Worm (Caenorhabditis elegans) whole organism, L3 larva: ENCODE results near the gene F32D8.1.

Source experiments
- R02D3.7 ChIP-seq: fragments of 150-350 bp; optimal IDR thresholded peaks from 2 replicates; lab custom pipeline; 2014; ENCODE audit warnings: missing biosample characterization, missing genetic modification characterization
- ZK546.5 ChIP-seq: sonication (generic microtip); optimal IDR thresholded peaks from 2 replicates; lab custom pipeline; 2017; ENCODE audit warnings: missing biosample characterization, missing genetic modification characterization
- ama-1 ChIP-seq: fragments of 150-350 bp; optimal IDR thresholded peaks from 2 replicates; lab custom pipeline; 2018
- ceh-16 ChIP-seq: sonication (generic microtip); optimal IDR thresholded peaks from 2 replicates; lab custom pipeline; 2017; ENCODE audit warnings: missing biosample characterization, missing genetic modification characterization
- ceh-28 ChIP-seq: fragments of 150-350 bp; optimal IDR thresholded peaks from 2 replicates; lab custom pipeline; 2014; ENCODE audit warnings: missing biosample characterization, missing genetic modification reagents, missing genetic modification characterization
- ceh-82 ChIP-seq: fragments of 150-350 bp; optimal IDR thresholded peaks from 2 replicates; lab custom pipeline; 2014; ENCODE audit warnings: missing biosample characterization, missing genetic modification characterization
- elt-1 ChIP-seq: fragments of 150-350 bp; optimal IDR thresholded peaks from 2 replicates; lab custom pipeline; 2014; ENCODE audit warnings: missing biosample characterization, missing genetic modification characterization
- elt-2 ChIP-seq: sonication (generic microtip); optimal IDR thresholded peaks from 2 replicates; lab custom pipeline; 2016; ENCODE audit warnings: missing genetic modification reagents, mild to moderate bottlenecking, missing genetic modification characterization, missing compliant biosample characterization
- elt-3 ChIP-seq, 3 experiments: fragments of 150-350 bp in 1 of 3; sonication (generic microtip) in 2 of 3; optimal IDR thresholded peaks; 2 replicates in 2 of 3; 4 replicates in 1 of 3; lab custom pipeline; 2014 to 2017; ENCODE audit warnings: missing biosample characterization in 3 of 3, missing genetic modification characterization in 3 of 3
- fkh-10 ChIP-seq: sonication (generic microtip); optimal IDR thresholded peaks from 2 replicates; lab custom pipeline; 2017; ENCODE audit warnings: missing biosample characterization, missing genetic modification reagents, missing genetic modification characterization
- fkh-2 ChIP-seq: fragments of 150-350 bp; optimal IDR thresholded peaks from 2 replicates; lab custom pipeline; 2014; ENCODE audit warnings: missing biosample characterization, missing genetic modification reagents, missing genetic modification characterization
- hmg-11 ChIP-seq: sonication (generic microtip); optimal IDR thresholded peaks from 2 replicates; lab custom pipeline; 2016; ENCODE audit warnings: missing genetic modification characterization, missing compliant biosample characterization
- lin-15B ChIP-seq: fragments of 150-350 bp; optimal IDR thresholded peaks from 2 replicates; lab custom pipeline; 2014; ENCODE audit warnings: missing biosample characterization, missing genetic modification characterization
- lin-39 ChIP-seq: fragments of 150-350 bp; optimal IDR thresholded peaks from 2 replicates; lab custom pipeline; 2018; ENCODE audit warnings: missing biosample characterization, missing genetic modification reagents, missing genetic modification characterization
- lsy-12 ChIP-seq: sonication (generic microtip); optimal IDR thresholded peaks from 2 replicates; lab custom pipeline; 2016; ENCODE audit warnings: mild to moderate bottlenecking, missing genetic modification characterization, missing compliant biosample characterization
- mdl-1 ChIP-seq: fragments of 150-350 bp; optimal IDR thresholded peaks from 2 replicates; lab custom pipeline; 2014; ENCODE audit warnings: missing biosample characterization, missing genetic modification characterization
- mml-1 ChIP-seq: fragments of 150-350 bp; sonication (generic microtip); optimal IDR thresholded peaks from 3 replicates; lab custom pipeline; 2014; ENCODE audit warnings: missing biosample characterization, missing genetic modification characterization
- nfya-1 ChIP-seq: sonication (generic microtip); optimal IDR thresholded peaks from 2 replicates; lab custom pipeline; 2017; ENCODE audit warnings: missing genetic modification characterization, mild to moderate bottlenecking, missing compliant biosample characterization, antibody characterized with exemption, moderate library complexity; ENCODE audit not compliant: insufficient read depth
- nhr-11 ChIP-seq: fragments of 150-350 bp; optimal IDR thresholded peaks from 2 replicates; lab custom pipeline; 2014; ENCODE audit warnings: missing biosample characterization, missing genetic modification characterization
- nhr-12 ChIP-seq: fragments of 150-350 bp; optimal IDR thresholded peaks from 2 replicates; lab custom pipeline; 2014; ENCODE audit warnings: missing biosample characterization, missing genetic modification characterization
- nhr-23 ChIP-seq: fragments of 150-350 bp; optimal IDR thresholded peaks from 2 replicates; lab custom pipeline; 2014; ENCODE audit warnings: missing biosample characterization, missing genetic modification reagents, missing genetic modification characterization
- nhr-237 ChIP-seq: fragments of 150-350 bp; optimal IDR thresholded peaks from 2 replicates; lab custom pipeline; 2014; ENCODE audit warnings: missing biosample characterization, missing genetic modification characterization
- nhr-25 ChIP-seq: sonication (generic microtip); optimal IDR thresholded peaks from 2 replicates; lab custom pipeline; 2017; ENCODE audit warnings: missing biosample characterization, missing genetic modification characterization
- nhr-28 ChIP-seq: fragments of 150-350 bp; optimal IDR thresholded peaks from 2 replicates; lab custom pipeline; 2014; ENCODE audit warnings: missing biosample characterization, missing genetic modification characterization
- nhr-43 ChIP-seq: sonication (generic microtip); optimal IDR thresholded peaks from 2 replicates; lab custom pipeline; 2016; ENCODE audit warnings: mild to moderate bottlenecking, missing genetic modification characterization, missing compliant biosample characterization; ENCODE audit not compliant: poor library complexity, severe bottlenecking
- nhr-76 ChIP-seq: fragments of 150-350 bp; sonication (generic microtip); optimal IDR thresholded peaks from 5 replicates; lab custom pipeline; 2014; ENCODE audit warnings: missing biosample characterization, missing genetic modification characterization
- pha-4 ChIP-seq: fragments of 150-350 bp; optimal IDR thresholded peaks from 2 replicates; lab custom pipeline; 2014; ENCODE audit warnings: missing biosample characterization, missing genetic modification reagents, missing genetic modification characterization
- pqm-1 ChIP-seq: fragments of 150-350 bp; optimal IDR thresholded peaks from 2 replicates; lab custom pipeline; 2017; ENCODE audit warnings: missing biosample characterization, missing genetic modification characterization, inconsistent platforms
- sea-2 ChIP-seq: fragments of 150-350 bp; sonication (generic microtip); optimal IDR thresholded peaks from 4 replicates; lab custom pipeline; 2014; ENCODE audit warnings: missing biosample characterization, missing genetic modification reagents, missing genetic modification characterization
- skn-1 ChIP-seq: fragments of 150-350 bp; optimal IDR thresholded peaks from 2 replicates; lab custom pipeline; 2014; ENCODE audit warnings: missing biosample characterization, missing genetic modification characterization
- snpc-4 ChIP-seq: fragments of 150-350 bp; optimal IDR thresholded peaks from 2 replicates; lab custom pipeline; 2014; ENCODE audit warnings: missing biosample characterization, missing genetic modification characterization
- tbx-2 ChIP-seq: sonication (generic microtip); optimal IDR thresholded peaks from 2 replicates; lab custom pipeline; 2016; ENCODE audit warnings: mild to moderate bottlenecking, missing genetic modification characterization, missing compliant biosample characterization
- unc-39 ChIP-seq: sonication (generic microtip); optimal IDR thresholded peaks from 4 replicates; lab custom pipeline; 2017; ENCODE audit warnings: missing biosample characterization, missing genetic modification characterization
- unc-62 ChIP-seq: fragments of 150-350 bp; sonication (generic microtip); optimal IDR thresholded peaks from 4 replicates; lab custom pipeline; 2014; ENCODE audit warnings: missing biosample characterization, missing genetic modification reagents, missing genetic modification characterization
- ztf-11 ChIP-seq: fragments of 150-350 bp; optimal IDR thresholded peaks from 2 replicates; lab custom pipeline; 2014; ENCODE audit warnings: missing biosample characterization, missing genetic modification characterization
- ztf-4 ChIP-seq: fragments of 150-350 bp; optimal IDR thresholded peaks from 2 replicates; lab custom pipeline; 2014; ENCODE audit warnings: missing biosample characterization, missing genetic modification characterization

Gene F32D8.1

ce11 chrV:10888153-10888552, 7.5 kb downstream of the F32D8.1 start:
- peak; percentile 23 for TF ChIP-seq nhr-43 (tag; lab: Kevin White, UChicago)
- no peak for TF ChIP-seq mml-1 (tag; lab: Kevin White, UChicago)

ce11 chrV:10889036-10889435, 8.4 kb downstream of the F32D8.1 start, which contains the start of gene F32D8.11:
F32D8.11 (minus strand) TSS chrV:10889136.
- TF ChIP-seq nhr-76 (tag; lab: Kevin White, UChicago), result no peak
- no peak for TF ChIP-seq lsy-12
- no peak for TF ChIP-seq unc-39 (tag; lab: Kevin White, UChicago)
- no peak for TF ChIP-seq R02D3.7 (tag; lab: Kevin White, UChicago)
- no peak for TF ChIP-seq elt-3 (tag; optimal IDR thresholded peaks at IDR 0.05; lab: Kevin White, UChicago)
- TF ChIP-seq ceh-16 (tag; lab: Kevin White, UChicago), result no peak
- no peak for TF ChIP-seq fkh-10 (GFP tag; lab: Kevin White, UChicago)
- TF ChIP-seq nhr-23 (tag; lab: Kevin White, UChicago), result no peak
- no peak for TF ChIP-seq lin-39 (tag; lab: Kevin White, UChicago)
- no peak for TF ChIP-seq elt-2 (tag; lab: Kevin White, UChicago)
- TF ChIP-seq lin-15B (tag; lab: Kevin White, UChicago), result no peak
- no peak for TF ChIP-seq snpc-4 (tag; lab: Kevin White, UChicago)
- TF ChIP-seq nhr-237, result no peak
- TF ChIP-seq skn-1 (tag; lab: Kevin White, UChicago), result no peak
- TF ChIP-seq nhr-12 (tag; lab: Kevin White, UChicago), result no peak
- TF ChIP-seq ceh-82 (tag; lab: Kevin White, UChicago), result no peak
- no peak for TF ChIP-seq elt-1 (tag; lab: Kevin White, UChicago)

DNA sequence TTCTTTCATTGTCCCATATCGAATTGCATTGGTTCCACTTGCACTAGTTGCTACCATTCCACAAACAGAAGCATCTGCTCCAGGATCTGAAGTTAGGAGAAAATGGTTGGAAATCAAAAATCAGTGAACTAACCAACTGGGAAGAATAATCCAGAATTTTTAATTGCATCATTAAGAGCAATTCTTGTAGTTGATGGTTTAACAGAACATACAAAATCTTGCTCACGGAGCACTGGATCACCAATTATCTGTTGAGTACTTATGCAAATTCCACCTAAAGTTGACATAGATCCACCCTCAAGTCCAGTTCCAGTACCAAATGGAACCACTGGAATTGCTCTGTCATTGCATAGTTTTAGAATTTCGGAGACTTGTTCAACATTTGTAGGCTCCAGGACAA, 9.1 kb downstream of the F32D8.1 start:
- TF ChIP-seq fkh-10 (GFP tag; lab: Kevin White, UChicago) (no peak), ama-1 (lab: Kevin White, UChicago) (peak; percentile 63)

DNA sequence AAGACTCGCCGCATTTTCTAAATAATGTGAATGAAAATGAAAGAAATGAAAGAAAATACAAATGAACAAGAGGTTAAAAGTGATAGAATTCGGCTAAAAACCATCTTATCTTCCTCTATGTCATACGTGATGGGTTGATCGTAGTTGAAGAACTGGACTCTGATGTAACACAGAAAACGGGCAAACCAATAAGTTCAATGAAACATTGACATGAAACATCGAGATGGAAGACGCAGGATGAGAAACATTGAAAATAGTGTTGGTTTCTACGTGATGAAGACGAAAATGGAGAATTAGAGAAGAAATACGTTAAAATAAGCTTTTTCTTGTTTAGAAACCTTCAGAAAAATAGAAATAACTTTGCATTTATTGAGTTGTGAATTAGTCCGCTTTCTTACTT, 10.3 kb downstream of the F32D8.1 start, which contains the start of gene F32D8.12:
Gene F32D8.12, minus strand, starts transcription at position 48 of the 400 bp plus-strand sequence.
- TF ChIP-seq ZK546.5, result no peak
- TF ChIP-seq pha-4 (tag; lab: Kevin White, UChicago), result peak; percentile 35
- TF ChIP-seq nfya-1 (tag; lab: Kevin White, UChicago), result peak; percentile 47
- peak; percentile 9 for TF ChIP-seq ceh-28
- TF ChIP-seq pqm-1, result peak; percentile 57
- TF ChIP-seq tbx-2 (tag; lab: Kevin White, UChicago), result no peak
- peak; percentile 77 for TF ChIP-seq nhr-23 (tag; lab: Kevin White, UChicago)
- TF ChIP-seq elt-2 (tag; lab: Kevin White, UChicago), result peak; percentile 39
- peak; percentile 65 for TF ChIP-seq nhr-43 (tag; lab: Kevin White, UChicago)

- TF ChIP-seq R02D3.7 (tag; lab: Kevin White, UChicago) (no peak), ama-1 (lab: Kevin White, UChicago) (no peak), ztf-11 (tag; lab: Kevin White, UChicago) (no peak), skn-1 (tag; lab: Kevin White, UChicago) (no peak), nhr-11 (tag; lab: Kevin White, UChicago) (no peak), tbx-2 (tag; lab: Kevin White, UChicago) (no peak), nhr-76 (tag; lab: Kevin White, UChicago) (no peak), hmg-11 (tag; lab: Kevin White, UChicago) (no peak), sea-2 (GFP tag; lab: Kevin White, UChicago) (no peak), ztf-4 (tag; lab: Kevin White, UChicago) (no peak), nhr-25 (tag; lab: Kevin White, UChicago) (no peak), mdl-1 (tag; lab: Kevin White, UChicago) (no peak), ceh-82 (tag; lab: Kevin White, UChicago) (no peak), nhr-23 (tag; lab: Kevin White, UChicago) (no peak), unc-62 (GFP tag; lab: Kevin White, UChicago) (no peak), nhr-28 (tag; lab: Kevin White, UChicago) (no peak), pqm-1 (no peak), fkh-2 (no peak), lin-15B (tag; lab: Kevin White, UChicago) (no peak)
- TF ChIP-seq, all 47 proteins: peak for 0
These were observed 13.0 kb downstream of the F32D8.1 start, which contains the start of gene F32D8.4 for ce11 chrV:10893510-10894128. F32D8.4 (minus strand) TSS chrV:10893560.
